Fruit fly (Drosophila melanogaster) whole organism, embryonic: Measurements from ENCODE around the gene CG17781.

Source experiments
- BEAF-32 ChIP-seq: fragments of 200-800 bp; sonication (Bioruptor generic); optimal IDR thresholded peaks from 3 replicates; lab custom pipeline; 2017; ENCODE audit warnings: missing biosample characterization, missing genetic modification characterization, mild to moderate bottlenecking, moderate library complexity, missing genetic modification reagents
- CG11093 ChIP-seq: fragments of 200-800 bp; sonication (Bioruptor generic); IDR thresholded peaks from 3 replicates; pipeline ENCODE4 v1.3.6; 2022; ENCODE audit warnings: missing biosample characterization, missing genetic modification characterization
- CG11695 ChIP-seq: fragments of 200-800 bp; sonication (Bioruptor generic); IDR thresholded peaks from 3 replicates; pipeline ENCODE4 v1.3.6; 2022; ENCODE audit warnings: missing biosample characterization, missing genetic modification characterization
- CG13424 ChIP-seq: fragments of 200-800 bp; sonication (Bioruptor generic); optimal IDR thresholded peaks from 2 replicates; lab custom pipeline; 2019; ENCODE audit warnings: missing biosample characterization, mild to moderate bottlenecking, missing genetic modification characterization, moderate library complexity
- CG14710 ChIP-seq: fragments of 200-800 bp; sonication (Bioruptor generic); optimal IDR thresholded peaks from 3 replicates; lab custom pipeline; 2019; ENCODE audit warnings: missing biosample characterization, mild to moderate bottlenecking, missing genetic modification characterization, moderate library complexity
- CG1647 ChIP-seq: fragments of 200-800 bp; sonication (Bioruptor generic); optimal IDR thresholded peaks from 3 replicates; lab custom pipeline; 2016; ENCODE audit warnings: missing biosample characterization, missing genetic modification characterization
- CG18599 ChIP-seq: fragments of 200-800 bp; sonication (Bioruptor generic); optimal IDR thresholded peaks from 3 replicates; lab custom pipeline; 2017; ENCODE audit warnings: missing biosample characterization, missing genetic modification characterization, mild to moderate bottlenecking, moderate library complexity, missing genetic modification reagents
- CG18619 ChIP-seq: fragments of 200-800 bp; sonication (Bioruptor generic); optimal IDR thresholded peaks from 3 replicates; lab custom pipeline; 2017; ENCODE audit warnings: missing biosample characterization, mild to moderate bottlenecking, missing genetic modification characterization
- CG2129 ChIP-seq: fragments of 200-800 bp; sonication (Bioruptor generic); IDR thresholded peaks from 2 replicates; pipeline ENCODE4 v1.3.6; 2022; ENCODE audit warnings: missing biosample characterization, missing genetic modification characterization; ENCODE audit not compliant: partially characterized antibody
- CG34224 ChIP-seq: fragments of 200-800 bp; sonication (Bioruptor generic); IDR thresholded peaks from 3 replicates; pipeline ENCODE4 v1.3.6; 2022; ENCODE audit warnings: missing biosample characterization, missing genetic modification characterization; ENCODE audit not compliant: partially characterized antibody
- CG6689 ChIP-seq: fragments of 200-800 bp; sonication (Bioruptor generic); IDR thresholded peaks from 2 replicates; pipeline ENCODE4 v1.3.6; 2022; ENCODE audit warnings: missing biosample characterization, missing genetic modification characterization
- CG6765 ChIP-seq: fragments of 200-800 bp; sonication (Bioruptor generic); optimal IDR thresholded peaks from 3 replicates; lab custom pipeline; 2017; ENCODE audit warnings: missing biosample characterization, mild to moderate bottlenecking, missing genetic modification characterization
- CG7372 ChIP-seq: fragments of 200-800 bp; sonication (Bioruptor generic); IDR thresholded peaks from 2 replicates; pipeline ENCODE4 v1.3.6; 2022; ENCODE audit warnings: missing biosample characterization, missing genetic modification characterization
- CG8388 ChIP-seq: fragments of 200-800 bp; sonication (Bioruptor generic); optimal IDR thresholded peaks from 2 replicates; lab custom pipeline; 2019; ENCODE audit warnings: missing biosample characterization, mild to moderate bottlenecking, missing genetic modification characterization, moderate library complexity
- CG8944 ChIP-seq: fragments of 200-800 bp; sonication (Bioruptor generic); optimal IDR thresholded peaks from 3 replicates; lab custom pipeline; 2016; ENCODE audit warnings: missing biosample characterization, missing genetic modification characterization
- Deaf1 ChIP-seq: fragments of 200-800 bp; optimal IDR thresholded peaks from 3 replicates; lab custom pipeline; 2019; ENCODE audit warnings: missing biosample characterization, mild to moderate bottlenecking, missing genetic modification characterization, moderate library complexity
- Doc3 ChIP-seq: fragments of 200-800 bp; sonication (Bioruptor generic); IDR thresholded peaks from 3 replicates; pipeline ENCODE4 v1.3.6; 2022; ENCODE audit warnings: missing biosample characterization, missing genetic modification characterization; ENCODE audit not compliant: partially characterized antibody
- HHEX ChIP-seq: fragments of 200-800 bp; sonication (Bioruptor generic); optimal IDR thresholded peaks from 3 replicates; lab custom pipeline; 2017; ENCODE audit warnings: missing biosample characterization, mild to moderate bottlenecking, missing genetic modification characterization, missing genetic modification reagents
- Hr3 ChIP-seq: fragments of 200-800 bp; sonication (Bioruptor generic); optimal IDR thresholded peaks from 3 replicates; lab custom pipeline; 2016; ENCODE audit warnings: missing biosample characterization, missing genetic modification characterization
- Spps ChIP-seq: fragments of 200-800 bp; sonication (Bioruptor generic); optimal IDR thresholded peaks from 2 replicates; lab custom pipeline; 2018; ENCODE audit warnings: missing biosample characterization, mild to moderate bottlenecking, missing genetic modification characterization
- bcd ChIP-seq: fragments of 200-800 bp; sonication (Bioruptor generic); optimal IDR thresholded peaks from 2 replicates; lab custom pipeline; 2017; ENCODE audit warnings: missing biosample characterization, mild to moderate bottlenecking, missing genetic modification characterization
- bsh ChIP-seq, 2 experiments: fragments of 200-800 bp; sonication (Bioruptor generic); optimal IDR thresholded peaks; 2 replicates each; lab custom pipeline; 2017 to 2018; ENCODE audit warnings: mild to moderate bottlenecking in 2 of 2, missing biosample characterization in 2 of 2, missing genetic modification characterization in 2 of 2, moderate library complexity in 1 of 2
- cad ChIP-seq: fragments of >200 bp; optimal IDR thresholded peaks from 2 replicates; lab custom pipeline; 2017; ENCODE audit warnings: missing biosample characterization, missing genetic modification characterization
- cg ChIP-seq: fragments of 200-800 bp; sonication (Bioruptor generic); optimal IDR thresholded peaks from 3 replicates; lab custom pipeline; 2019; ENCODE audit warnings: missing biosample characterization, mild to moderate bottlenecking, missing genetic modification characterization, moderate library complexity
- corto ChIP-seq: fragments of 200-800 bp; sonication (Bioruptor generic); optimal IDR thresholded peaks from 2 replicates; lab custom pipeline; 2016; ENCODE audit warnings: missing biosample characterization, mild to moderate bottlenecking, missing genetic modification characterization, moderate library complexity
- dati ChIP-seq: fragments of 200-800 bp; sonication (Bioruptor generic); IDR thresholded peaks from 2 replicates; pipeline ENCODE4 v1.3.6; 2022; ENCODE audit warnings: missing biosample characterization, missing genetic modification characterization
- disco-r ChIP-seq: fragments of 200-800 bp; sonication (Bioruptor generic); optimal IDR thresholded peaks from 2 replicates; lab custom pipeline; 2016; ENCODE audit warnings: missing biosample characterization, missing genetic modification characterization
- ems ChIP-seq: fragments of 200-800 bp; sonication (Bioruptor generic); optimal IDR thresholded peaks from 3 replicates; lab custom pipeline; 2016; ENCODE audit warnings: missing biosample characterization, missing genetic modification characterization
- en ChIP-seq: fragments of 200-800 bp; sonication (Bioruptor generic); optimal IDR thresholded peaks from 2 replicates; lab custom pipeline; 2016; ENCODE audit warnings: missing biosample characterization, missing genetic modification characterization
- kay ChIP-seq: fragments of 200-800 bp; sonication (Bioruptor generic); optimal IDR thresholded peaks from 2 replicates; lab custom pipeline; 2016; ENCODE audit warnings: missing biosample characterization, missing genetic modification characterization
- kni ChIP-seq: fragments of 200-800 bp; sonication (Bioruptor generic); optimal IDR thresholded peaks from 3 replicates; lab custom pipeline; 2017; ENCODE audit warnings: mild to moderate bottlenecking, missing biosample characterization, missing genetic modification reagents, missing genetic modification characterization
- lola ChIP-seq, 3 experiments: fragments of >200 bp in 2 of 3; fragments of 200-800 bp in 1 of 3; sonication (Bioruptor generic) in 1 of 3; optimal IDR thresholded peaks; 2 replicates each; lab custom pipeline; 2017 to 2019; ENCODE audit warnings: missing biosample characterization in 3 of 3, missing genetic modification characterization in 3 of 3, mild to moderate bottlenecking in 1 of 3, moderate library complexity in 1 of 3
- mam ChIP-seq: fragments of 200-800 bp; sonication (Bioruptor generic); optimal IDR thresholded peaks from 3 replicates; lab custom pipeline; 2016; ENCODE audit warnings: missing biosample characterization, missing genetic modification characterization
- sc ChIP-seq, 3 experiments: fragments of >200 bp in 2 of 3; fragments of 200-800 bp in 1 of 3; sonication (Bioruptor generic) in 1 of 3; optimal IDR thresholded peaks; 2 replicates in 2 of 3; 3 replicates in 1 of 3; lab custom pipeline; 2017; ENCODE audit warnings: mild to moderate bottlenecking in 1 of 3, missing biosample characterization in 1 of 3, missing genetic modification characterization in 1 of 3, missing genetic modification reagents in 1 of 3
- sens-2 ChIP-seq: fragments of 200-800 bp; sonication (Bioruptor generic); IDR thresholded peaks from 2 replicates; pipeline ENCODE4 v1.3.6; 2022; ENCODE audit warnings: missing biosample characterization, missing genetic modification characterization
- sima ChIP-seq: fragments of 200-800 bp; sonication (Bioruptor generic); optimal IDR thresholded peaks from 2 replicates; lab custom pipeline; 2016; ENCODE audit warnings: missing biosample characterization, missing genetic modification characterization
- tap ChIP-seq: fragments of 200-800 bp; optimal IDR thresholded peaks from 3 replicates; lab custom pipeline; 2019; ENCODE audit warnings: missing biosample characterization, mild to moderate bottlenecking, missing genetic modification characterization, moderate library complexity
- tin ChIP-seq: fragments of 200-800 bp; sonication (Bioruptor generic); optimal IDR thresholded peaks from 3 replicates; lab custom pipeline; 2016; ENCODE audit warnings: missing biosample characterization, missing genetic modification characterization
- wor ChIP-seq: fragments of 200-800 bp; sonication (Bioruptor generic); IDR thresholded peaks from 2 replicates; pipeline ENCODE4 v1.3.6; 2022; ENCODE audit warnings: missing biosample characterization, missing genetic modification characterization

Gene CG17781

dm6 chr3R:24348420-24349190 lies 26.9 kb downstream of the CG17781 start, which contains the start of the genes CG5746 and CG6454 (continued):
- no peak for TF ChIP-seq CG34224
- TF ChIP-seq corto (GFP tag; lab: Kevin White, UChicago) = no peak
- peak; percentile 30 for TF ChIP-seq CG6765 (GFP tag; lab: Kevin White, UChicago)
- TF ChIP-seq bsh (GFP tag; optimal IDR thresholded peaks at IDR 0.05; lab: Kevin White, UChicago) = no peak
- peak in 1 of 3 experiments; percentile 62 for TF ChIP-seq lola (GFP tag; optimal IDR thresholded peaks at IDR 0.05; lab: Kevin White, UChicago)
- TF ChIP-seq bcd (GFP tag; lab: Kevin White, UChicago) = no peak
- peak; percentile 40 for TF ChIP-seq ems
- no peak for TF ChIP-seq Spps
- no peak for TF ChIP-seq CG8388
- TF ChIP-seq CG14710 (tag; lab: Kevin White, UChicago) = peak; percentile 86
- TF ChIP-seq CG2129 (GFP tag; lab: Robert Waterston, UW) = no peak
- TF ChIP-seq kay = no peak
- TF ChIP-seq CG6689 (GFP tag; lab: Robert Waterston, UW) = peak; percentile 52; the same call in 1 of the 2 replicates
- TF ChIP-seq CG11695 (GFP tag; lab: Robert Waterston, UW) = no peak
- TF ChIP-seq Hr3 = peak; percentile 73
- TF ChIP-seq disco-r (GFP tag; lab: Kevin White, UChicago) = no peak
- TF ChIP-seq en (GFP tag; lab: Kevin White, UChicago) = no peak
- TF ChIP-seq CG11093 (GFP tag; lab: Robert Waterston, UW) = no peak
- TF ChIP-seq BEAF-32 = peak; percentile 44
- TF ChIP-seq CG1647 (GFP tag; lab: Kevin White, UChicago) = peak; percentile 15
- no peak for TF ChIP-seq CG18599 (GFP tag; lab: Kevin White, UChicago)
- no peak; the same call in 1 of the 2 replicates for TF ChIP-seq wor (GFP tag; lab: Robert Waterston, UW)
- TF ChIP-seq tin (GFP tag; lab: Kevin White, UChicago) = peak; percentile 45
- TF ChIP-seq sens-2 = no peak
- no peak for TF ChIP-seq CG13424
- TF ChIP-seq sc (optimal IDR thresholded peaks at IDR 0.05; lab: Kevin White, UChicago) = no peak
- TF ChIP-seq sc (GFP tag; optimal IDR thresholded peaks at IDR 0.05; lab: Kevin White, UChicago) = no peak
- TF ChIP-seq CG18619 = peak; percentile 62
- TF ChIP-seq cad (GFP tag; lab: Kevin White, UChicago) = no peak
- TF ChIP-seq dati (GFP tag; lab: Robert Waterston, UW) = no peak
- no peak for TF ChIP-seq cg (GFP tag; lab: Kevin White, UChicago)
- TF ChIP-seq mam = peak; percentile 68
- no peak for TF ChIP-seq Deaf1 (tag; lab: Kevin White, UChicago)
- peak; percentile 24 for TF ChIP-seq CG8944 (GFP tag; lab: Kevin White, UChicago)
- TF ChIP-seq HHEX = no peak
- TF ChIP-seq tap (tag; lab: Kevin White, UChicago) = no peak
- TF ChIP-seq Doc3 (GFP tag; lab: Robert Waterston, UW) = no peak
- peak; percentile 1 for TF ChIP-seq sima (GFP tag; lab: Kevin White, UChicago)
- TF ChIP-seq, all 482 proteins: peak for 168

- TF ChIP-seq CG7372 (GFP tag; lab: Robert Waterston, UW) = 0 out of 2 replicates have a peak, but pooled peaks have one; percentile 12
- no peak for TF ChIP-seq kni (GFP tag; lab: Kevin White, UChicago)
Measured at dm6 chr3R:24341251-24341650, 34.2 kb downstream of the CG17781 start, which contains the start of gene Ms. Ms (plus strand) TSS chr3R:24341551.
